Fruit fly (Drosophila melanogaster) whole organism: ENCODE data around the gene RpS25.

ENCODE experiments used
- EcR ChIP-seq, 2 experiments: fragments of >200 bp; optimal IDR thresholded peaks; 2 replicates each; lab custom pipeline; 2017; ENCODE audit warnings: missing biosample characterization in 2 of 2, missing genetic modification characterization in 2 of 2, missing genetic modification reagents in 2 of 2
- usp ChIP-seq: fragments of >200 bp; optimal IDR thresholded peaks from 2 replicates; lab custom pipeline; 2017; ENCODE audit warnings: missing biosample characterization, missing genetic modification characterization, mixed read lengths

DNA sequence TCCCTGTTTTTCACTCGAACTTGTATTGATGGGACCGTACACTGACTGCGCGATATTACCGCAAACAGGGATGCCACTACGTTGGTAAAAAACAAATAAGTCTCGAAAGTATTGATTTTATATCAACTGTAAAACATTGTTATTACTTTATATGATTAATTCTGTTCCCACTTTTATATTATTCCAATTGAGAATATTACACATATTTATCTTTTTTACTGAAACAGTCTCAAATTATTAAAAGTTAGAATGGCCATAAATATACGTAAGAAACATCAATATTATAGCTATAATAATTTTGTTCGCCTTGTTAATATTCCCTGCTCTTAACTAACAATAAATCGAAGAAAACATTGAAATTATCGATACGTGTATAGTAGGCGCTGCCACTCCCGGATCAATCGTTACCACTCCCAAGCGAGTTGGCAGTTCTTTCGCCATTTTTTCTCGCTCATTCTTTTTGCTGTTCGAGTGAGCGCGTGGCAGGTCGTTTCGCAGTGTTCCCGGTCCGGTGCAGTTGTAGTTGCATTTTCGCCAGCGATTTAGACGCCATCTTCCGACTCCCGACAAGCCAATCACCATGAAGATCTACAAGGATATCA, 6.2 kb downstream of the RpS25 start, which contains the start of the genes SdhC and Tctp:
- TF ChIP-seq EcR (GFP tag; optimal IDR thresholded peaks at IDR 0.05; lab: Kevin White, UChicago), result no peak
- no peak for TF ChIP-seq usp (GFP tag; lab: Kevin White, UChicago)
